Worm (Caenorhabditis elegans) whole organism, midembryonic: ENCODE results near the gene epg-9.

Experiments
- T22C8.4 ChIP-seq: fragments of 200-800 bp; sonication (Bioruptor generic); IDR thresholded peaks from 2 replicates; pipeline ENCODE4 v1.3.6; 2022; ENCODE audit warnings: missing genetic modification characterization, missing compliant biosample characterization
- cog-1 ChIP-seq: sonication (generic microtip); optimal IDR thresholded peaks from 2 replicates; lab custom pipeline; 2016; ENCODE audit warnings: missing genetic modification characterization, missing compliant biosample characterization
- flt-1 ChIP-seq: fragments of 200-800 bp; sonication (Bioruptor generic); IDR thresholded peaks from 2 replicates; pipeline ENCODE4 v1.3.6; 2022; ENCODE audit warnings: missing genetic modification characterization, missing compliant biosample characterization
- klf-2 ChIP-seq: fragments of 200-800 bp; sonication (Bioruptor generic); conservative IDR thresholded peaks from 2 replicates; pipeline ENCODE4 v1.3.6; 2022; ENCODE audit warnings: missing genetic modification reagents, missing genetic modification characterization, missing compliant biosample characterization
- med-1 ChIP-seq: sonication (generic microtip); optimal IDR thresholded peaks from 2 replicates; lab custom pipeline; 2017; ENCODE audit warnings: missing genetic modification characterization, mild to moderate bottlenecking, missing compliant biosample characterization, antibody characterized with exemption, missing genetic modification reagents; ENCODE audit not compliant: insufficient read depth
- ref-1 ChIP-seq: fragments of 200-800 bp; sonication (Bioruptor generic); conservative IDR thresholded peaks from 2 replicates; pipeline ENCODE4 v1.3.6; 2022; ENCODE audit warnings: missing genetic modification reagents, missing genetic modification characterization, missing compliant biosample characterization
- tab-1 ChIP-seq: fragments of 200-800 bp; sonication (Bioruptor generic); IDR thresholded peaks from 2 replicates; pipeline ENCODE4 v1.3.6; 2022; ENCODE audit warnings: missing genetic modification characterization, missing compliant biosample characterization
- ztf-23 ChIP-seq: fragments of 200-800 bp; sonication (Bioruptor generic); IDR thresholded peaks from 2 replicates; pipeline ENCODE4 v1.3.6; 2022; ENCODE audit warnings: missing genetic modification reagents, missing genetic modification characterization, missing compliant biosample characterization
- ztf-29 ChIP-seq: fragments of 200-800 bp; sonication (Bioruptor generic); IDR thresholded peaks from 2 replicates; pipeline ENCODE4 v1.3.6; 2022; ENCODE audit warnings: missing genetic modification reagents, missing genetic modification characterization, missing compliant biosample characterization

epg-9 gene

DNA sequence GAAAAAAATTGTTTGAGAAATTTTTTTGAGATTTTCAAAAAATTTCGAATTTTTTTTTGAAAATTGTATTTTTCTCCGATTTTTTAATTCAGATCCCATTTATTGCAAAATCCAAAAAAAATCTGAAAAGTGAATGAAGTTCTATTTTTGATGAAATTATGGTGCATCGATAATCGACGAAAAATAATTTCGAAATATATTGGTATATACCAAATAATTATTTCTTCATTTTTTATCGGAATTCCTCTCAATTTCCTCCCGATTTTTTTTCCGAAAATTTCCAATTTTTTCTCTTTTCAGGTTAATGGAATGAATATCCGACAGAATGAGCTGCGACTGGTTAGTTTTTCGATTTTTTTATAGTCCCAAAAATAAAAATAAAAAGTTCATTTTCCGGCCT, at the start of gene epg-9:
epg-9 (plus strand) TSS at position 301 of the 400 bp plus-strand sequence.
- TF ChIP-seq ztf-23 (GFP tag; lab: Robert Waterston, UW) (no peak), ref-1 (GFP tag; lab: Robert Waterston, UW) (no peak), ztf-29 (GFP tag; lab: Robert Waterston, UW) (no peak), cog-1 (no peak)

DNA sequence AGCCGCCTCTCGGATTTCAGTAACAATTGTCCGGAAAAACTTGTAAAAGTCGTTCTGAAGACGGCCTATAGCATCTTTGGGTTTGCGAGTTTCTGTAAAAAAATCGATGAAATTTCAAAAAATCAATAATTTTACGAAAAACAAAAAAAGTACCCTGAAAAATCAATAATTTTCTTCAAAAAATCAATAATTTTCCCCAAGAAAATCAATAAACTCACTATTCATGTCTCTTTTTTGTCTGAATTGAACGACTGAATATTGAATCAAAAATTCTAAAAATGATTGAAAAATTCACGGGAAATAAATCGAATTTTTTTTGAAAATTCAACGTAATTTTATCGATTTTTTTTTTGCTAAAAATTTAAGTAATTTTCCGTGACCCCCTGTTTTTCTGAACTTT, 49.5 kb upstream of the epg-9 start, which contains the start of gene Y69A2AR.23:
Y69A2AR.23 (minus strand) TSS at position 267 of the 400 bp plus-strand sequence.
- TF ChIP-seq tab-1 (GFP tag; lab: Robert Waterston, UW) (no peak), cog-1 (no peak), ztf-23 (GFP tag; lab: Robert Waterston, UW) (no peak), med-1 (no peak), T22C8.4 (GFP tag; lab: Robert Waterston, UW) (peak; percentile 60)

DNA sequence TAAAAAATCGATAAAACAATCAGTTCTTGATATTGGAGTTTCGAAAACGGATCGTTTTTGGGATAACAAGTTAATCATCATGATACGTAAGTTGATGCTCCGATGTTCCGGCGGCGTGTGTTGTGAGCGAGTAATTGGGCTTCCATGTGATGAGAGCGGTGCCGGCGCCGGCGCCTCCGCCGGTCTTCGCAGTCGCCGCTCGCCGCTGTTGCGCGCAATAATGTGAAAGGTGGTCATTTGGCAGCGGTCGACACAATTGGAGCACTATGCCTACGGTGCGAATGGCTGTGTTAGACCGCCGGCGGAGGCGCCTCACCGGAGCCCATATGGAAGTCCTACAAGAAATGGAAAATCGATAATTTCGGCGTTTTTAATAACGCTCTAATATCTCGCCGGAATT, 49.1 kb upstream of the epg-9 start:
- TF ChIP-seq med-1 (no peak), klf-2 (GFP tag; lab: Robert Waterston, UW) (no peak), ref-1 (GFP tag; lab: Robert Waterston, UW) (no peak), ztf-23 (GFP tag; lab: Robert Waterston, UW) (no peak), cog-1 (no peak), tab-1 (GFP tag; lab: Robert Waterston, UW) (no peak), ztf-29 (GFP tag; lab: Robert Waterston, UW) (no peak), flt-1 (no peak), T22C8.4 (GFP tag; lab: Robert Waterston, UW) (no peak)

DNA sequence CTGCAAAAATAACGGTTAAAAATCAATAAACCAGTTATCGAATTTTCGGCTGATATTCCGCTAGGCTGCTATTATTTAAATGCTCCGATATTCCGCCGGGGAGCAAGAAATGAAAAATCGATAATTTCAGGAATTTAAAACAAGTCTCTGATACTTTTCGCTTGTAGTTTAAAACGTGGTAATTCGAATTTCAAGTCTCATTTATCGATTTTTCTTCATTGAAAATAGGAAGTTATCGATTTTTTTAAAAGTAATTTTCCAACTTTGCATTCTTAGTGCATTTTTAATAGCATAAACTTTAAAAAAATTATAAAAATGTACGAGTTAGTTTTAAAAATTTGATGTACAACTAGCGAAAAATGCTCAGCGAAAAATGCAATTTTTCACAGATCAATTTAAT, 48.7 kb upstream of the epg-9 start:
- TF ChIP-seq T22C8.4 (GFP tag; lab: Robert Waterston, UW): peak; percentile 49; the same call in 1 of the 2 replicates
- TF ChIP-seq ztf-23 (GFP tag; lab: Robert Waterston, UW): no peak

DNA sequence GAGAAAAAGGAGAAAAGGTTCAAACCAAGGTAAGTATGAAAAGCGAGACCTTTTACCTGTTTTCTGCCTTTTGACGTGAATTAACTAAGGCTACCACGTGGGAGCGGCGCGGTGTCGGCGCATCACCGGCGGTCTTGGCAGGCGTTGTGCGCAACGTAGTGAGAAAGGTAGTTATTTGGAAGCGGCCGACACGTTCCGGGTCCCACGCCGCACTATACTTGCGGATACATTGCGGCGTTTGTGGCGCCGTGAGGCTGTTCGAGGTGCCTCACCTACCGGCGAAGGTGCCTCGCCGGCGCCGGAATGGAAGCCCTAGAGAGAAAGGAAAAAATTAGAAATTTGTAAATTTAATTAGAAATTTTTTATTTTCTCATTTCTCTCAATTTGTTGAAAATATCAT, 48.1 kb upstream of the epg-9 start:
- no peak for TF ChIP-seq tab-1 (GFP tag; lab: Robert Waterston, UW)
- no peak for TF ChIP-seq ref-1 (GFP tag; lab: Robert Waterston, UW)
- TF ChIP-seq T22C8.4 (GFP tag; lab: Robert Waterston, UW): no peak
- no peak for TF ChIP-seq ztf-23 (GFP tag; lab: Robert Waterston, UW)
- no peak for TF ChIP-seq ztf-29 (GFP tag; lab: Robert Waterston, UW)
- TF ChIP-seq flt-1: no peak
- TF ChIP-seq klf-2 (GFP tag; lab: Robert Waterston, UW): no peak
- no peak for TF ChIP-seq med-1
- TF ChIP-seq cog-1: no peak

DNA sequence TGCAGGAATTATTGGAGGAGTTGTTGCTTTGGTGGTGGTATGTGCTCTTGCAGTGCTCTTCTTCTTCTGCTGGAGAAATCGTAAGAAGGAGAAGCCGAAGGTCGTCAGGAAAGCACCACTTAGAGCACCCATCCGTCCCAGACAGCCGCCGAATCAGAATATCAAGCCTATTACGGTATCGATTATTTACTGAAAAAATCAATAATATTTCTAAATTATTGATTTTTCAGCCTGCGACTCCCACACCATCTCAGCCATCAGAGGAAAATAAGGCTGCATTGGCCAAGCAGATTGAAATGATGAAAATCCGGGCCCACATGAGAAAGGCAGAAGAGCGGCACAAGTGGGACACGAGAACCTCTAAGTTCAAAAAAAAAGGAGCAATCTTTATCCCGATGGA, 44.7 kb upstream of the epg-9 start:
- TF ChIP-seq T22C8.4 (GFP tag; lab: Robert Waterston, UW) (peak; percentile 55; the same call in 1 of the 2 replicates), flt-1 (no peak)

DNA sequence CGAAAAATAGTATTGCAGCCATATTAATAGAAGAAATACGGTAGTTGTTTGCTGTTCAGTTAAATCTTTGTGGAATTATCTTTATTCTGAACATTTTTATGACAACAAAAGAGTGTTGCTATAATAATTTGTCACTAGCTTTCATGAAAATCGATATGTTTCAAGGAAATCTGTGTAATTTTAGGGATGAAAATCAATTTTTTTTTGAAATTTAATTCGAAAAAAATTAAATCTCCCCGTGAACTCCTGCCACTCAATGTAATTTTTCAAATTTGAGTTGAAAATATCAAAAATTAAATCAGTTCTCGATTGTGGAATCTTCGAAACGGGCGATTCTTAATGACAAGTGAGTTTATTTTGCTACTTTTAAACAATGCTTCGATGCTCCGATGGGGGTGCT, 39.6 kb upstream of the epg-9 start, which contains the start of gene Y69A2AR.46:
Y69A2AR.46 (plus strand) TSS at position 301 of the 400 bp plus-strand sequence.
- TF ChIP-seq med-1 (no peak), T22C8.4 (GFP tag; lab: Robert Waterston, UW) (no peak), cog-1 (no peak), ztf-23 (GFP tag; lab: Robert Waterston, UW) (no peak), flt-1 (no peak), ref-1 (GFP tag; lab: Robert Waterston, UW) (no peak), klf-2 (GFP tag; lab: Robert Waterston, UW) (no peak)

DNA sequence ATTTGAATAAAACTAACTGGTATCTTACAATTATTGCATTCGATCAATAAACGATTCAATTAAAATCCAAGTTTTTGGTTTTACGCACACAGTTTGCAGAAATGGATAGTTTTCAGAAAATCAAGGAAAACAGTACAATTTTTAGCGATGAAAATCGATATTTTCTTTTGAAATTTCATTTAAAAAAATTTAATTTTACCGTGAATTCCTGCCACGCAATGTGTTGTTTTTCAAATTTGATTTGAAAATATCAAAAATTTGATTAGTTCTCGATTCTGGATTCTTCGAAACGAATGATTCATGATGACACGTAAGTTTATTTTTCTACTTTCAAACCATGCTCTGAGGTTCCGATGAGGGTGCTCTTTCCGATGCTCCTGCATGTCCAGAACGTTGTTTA, 38.9 kb upstream of the epg-9 start, which contains the start of gene Y69A2AR.50:
Y69A2AR.50 (plus strand) TSS at position 301 of the 400 bp plus-strand sequence.
- TF ChIP-seq tab-1 (GFP tag; lab: Robert Waterston, UW) (no peak), cog-1 (no peak), ref-1 (GFP tag; lab: Robert Waterston, UW) (no peak)

DNA sequence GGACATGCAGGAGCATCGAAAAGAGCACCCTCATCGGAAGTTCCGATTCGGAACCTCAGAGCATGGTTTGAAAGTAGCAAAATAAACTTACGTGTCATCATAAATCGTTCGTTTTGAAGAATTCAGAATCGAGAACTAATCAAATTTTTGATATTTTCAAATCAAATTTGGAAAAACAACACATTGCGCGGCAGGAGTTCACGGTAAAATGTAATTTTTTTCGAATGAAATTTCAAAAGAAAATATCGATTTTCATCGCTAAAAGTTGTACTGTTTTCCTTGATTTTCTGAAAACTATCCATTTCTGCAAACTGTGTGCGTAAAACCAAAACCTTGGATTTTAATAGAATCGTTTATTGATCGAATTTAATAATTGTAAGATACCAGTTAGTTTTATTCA, 37.0 kb upstream of the epg-9 start, which contains the start of gene Y69A2AR.24:
Y69A2AR.24 (minus strand) TSS at position 101 of the 400 bp plus-strand sequence.
- TF ChIP-seq med-1 (no peak), flt-1 (no peak), T22C8.4 (GFP tag; lab: Robert Waterston, UW) (no peak), ztf-23 (GFP tag; lab: Robert Waterston, UW) (no peak), tab-1 (GFP tag; lab: Robert Waterston, UW) (no peak), klf-2 (GFP tag; lab: Robert Waterston, UW) (no peak), cog-1 (no peak), ztf-29 (GFP tag; lab: Robert Waterston, UW) (no peak), ref-1 (GFP tag; lab: Robert Waterston, UW) (no peak)

DNA sequence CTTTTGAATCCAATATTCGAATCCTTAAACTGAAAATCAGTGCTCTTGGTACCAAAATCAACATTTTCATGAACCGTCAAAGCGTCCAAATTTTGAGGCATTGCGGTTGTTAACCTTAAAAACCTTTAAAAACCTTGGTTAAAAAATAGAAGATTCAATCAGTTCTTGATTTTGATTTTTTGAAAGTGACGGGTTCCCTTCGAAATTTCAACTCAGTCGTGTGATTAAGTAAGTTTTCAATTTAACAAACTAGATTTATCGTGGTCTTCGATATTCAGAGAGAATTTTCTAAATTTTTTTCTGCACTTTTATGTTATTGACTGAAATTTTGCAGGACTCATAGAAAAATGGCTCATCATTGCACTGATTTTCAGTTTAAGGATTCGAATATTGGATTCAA, 32.7 kb upstream of the epg-9 start, which contains the start of the genes Y69A2AR.25 and Y69A2AR.12:
Y69A2AR.25 (minus strand) TSS at position 101 of the 400 bp plus-strand sequence.
Y69A2AR.12 (plus strand) TSS at position 348 of the 400 bp plus-strand sequence.
- no peak for TF ChIP-seq ref-1 (GFP tag; lab: Robert Waterston, UW)
- no peak for TF ChIP-seq ztf-23 (GFP tag; lab: Robert Waterston, UW)
- no peak for TF ChIP-seq T22C8.4 (GFP tag; lab: Robert Waterston, UW)
- no peak for TF ChIP-seq tab-1 (GFP tag; lab: Robert Waterston, UW)
- TF ChIP-seq cog-1: no peak
- no peak for TF ChIP-seq med-1
- no peak for TF ChIP-seq klf-2 (GFP tag; lab: Robert Waterston, UW)

DNA sequence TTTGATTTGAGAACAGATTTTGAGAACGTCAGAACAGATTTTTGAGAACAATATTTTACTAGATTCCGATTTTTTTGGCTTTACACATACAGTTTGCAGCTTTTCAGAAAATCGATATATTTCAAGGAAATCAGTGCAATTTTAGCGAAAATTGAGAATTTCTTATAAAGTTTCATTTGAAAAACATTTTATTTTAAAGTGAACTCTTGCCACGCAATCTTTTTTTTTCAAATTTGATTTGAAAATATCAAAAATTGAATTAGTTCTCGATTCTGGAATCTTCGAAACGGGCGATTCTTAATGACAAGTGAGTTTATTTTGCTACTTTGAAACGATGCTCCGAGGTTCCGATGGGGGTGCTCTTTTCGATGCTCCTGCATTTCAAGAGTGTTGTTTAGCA, 28.8 kb upstream of the epg-9 start, which contains the start of gene Y69A2AR.51:
Y69A2AR.51 (plus strand) TSS at position 301 of the 400 bp plus-strand sequence.
- TF ChIP-seq cog-1 (no peak), med-1 (no peak), tab-1 (GFP tag; lab: Robert Waterston, UW) (no peak), ztf-29 (GFP tag; lab: Robert Waterston, UW) (no peak), T22C8.4 (GFP tag; lab: Robert Waterston, UW) (no peak), flt-1 (no peak), klf-2 (GFP tag; lab: Robert Waterston, UW) (no peak), ztf-23 (GFP tag; lab: Robert Waterston, UW) (no peak), ref-1 (GFP tag; lab: Robert Waterston, UW) (no peak)
